Fruit fly (Drosophila melanogaster) whole organism, embryonic: ENCODE data around the gene Jhbp16.

Experiments used
- Adf1 ChIP-seq: fragments of 200-800 bp; sonication (Bioruptor generic); IDR thresholded peaks from 2 replicates; pipeline ENCODE4 v1.3.6; 2022; ENCODE audit warnings: missing biosample characterization, missing genetic modification characterization
- Aef1 ChIP-seq: fragments of 200-800 bp; sonication (Bioruptor generic); IDR thresholded peaks from 3 replicates; pipeline ENCODE4 v1.3.6; 2022; ENCODE audit warnings: missing biosample characterization, missing genetic modification characterization
- Awh ChIP-seq: fragments of 200-800 bp; sonication (Bioruptor generic); IDR thresholded peaks from 2 replicates; pipeline ENCODE4, ENCODE4 v1.3.6; 2022; ENCODE audit warnings: missing biosample characterization, missing genetic modification characterization
- B-H1 ChIP-seq: fragments of 200-800 bp; sonication (Bioruptor generic); IDR thresholded peaks from 3 replicates; pipeline ENCODE4 v1.3.6; 2022; ENCODE audit warnings: missing biosample characterization, missing genetic modification characterization
- CG10462 ChIP-seq: fragments of 200-800 bp; sonication (Bioruptor generic); optimal IDR thresholded peaks from 2 replicates; lab custom pipeline; 2016; ENCODE audit warnings: missing biosample characterization, missing genetic modification characterization
- CG10979 ChIP-seq: fragments of 200-800 bp; sonication (Bioruptor generic); optimal IDR thresholded peaks from 2 replicates; lab custom pipeline; 2018; ENCODE audit warnings: missing biosample characterization, mild to moderate bottlenecking, missing genetic modification characterization, moderate library complexity
- CG11085 ChIP-seq: fragments of 200-800 bp; sonication (Bioruptor generic); IDR thresholded peaks from 2 replicates; pipeline ENCODE4 v1.3.6; 2022; ENCODE audit warnings: missing biosample characterization, missing genetic modification characterization
- CG11560 ChIP-seq: fragments of 200-800 bp; sonication (Bioruptor generic); IDR thresholded peaks from 3 replicates; pipeline ENCODE4 v1.3.6; 2022; ENCODE audit warnings: missing biosample characterization, missing genetic modification characterization
- CG12391 ChIP-seq: fragments of 200-800 bp; sonication (Bioruptor generic); optimal IDR thresholded peaks from 3 replicates; lab custom pipeline; 2018; ENCODE audit warnings: missing biosample characterization, mild to moderate bottlenecking, missing genetic modification characterization, moderate library complexity
- CG12659 ChIP-seq: fragments of 200-800 bp; sonication (Bioruptor generic); optimal IDR thresholded peaks from 3 replicates; lab custom pipeline; 2017; ENCODE audit warnings: mild to moderate bottlenecking, missing biosample characterization, missing genetic modification reagents, missing genetic modification characterization
- CG13894 ChIP-seq: fragments of 200-800 bp; sonication (Bioruptor generic); optimal IDR thresholded peaks from 3 replicates; lab custom pipeline; 2018; ENCODE audit warnings: missing biosample characterization, mild to moderate bottlenecking, missing genetic modification characterization, moderate library complexity
- CG14441 ChIP-seq: fragments of 200-800 bp; sonication (Bioruptor generic); IDR thresholded peaks from 2 replicates; pipeline ENCODE4 v1.3.6; 2022; ENCODE audit warnings: missing biosample characterization, missing genetic modification characterization
- CG17361 ChIP-seq: fragments of 200-800 bp; sonication (Bioruptor generic); IDR thresholded peaks from 3 replicates; pipeline ENCODE4 v1.3.6; 2022; ENCODE audit warnings: missing biosample characterization, missing genetic modification characterization
- CG2116 ChIP-seq: fragments of 200-800 bp; sonication (Bioruptor generic); optimal IDR thresholded peaks from 3 replicates; lab custom pipeline; 2018; ENCODE audit warnings: missing biosample characterization, mild to moderate bottlenecking, missing genetic modification characterization
- CG32772 ChIP-seq: fragments of 200-800 bp; sonication (Bioruptor generic); IDR thresholded peaks from 2 replicates; pipeline ENCODE4 v1.3.6; 2022; ENCODE audit warnings: missing biosample characterization, missing genetic modification characterization
- CG3281 ChIP-seq: fragments of 200-800 bp; sonication (Bioruptor generic); optimal IDR thresholded peaks from 3 replicates; lab custom pipeline; 2017; ENCODE audit warnings: missing biosample characterization, mild to moderate bottlenecking, missing genetic modification characterization
- CG3726 ChIP-seq: fragments of 200-800 bp; sonication (Bioruptor generic); IDR thresholded peaks from 3 replicates; pipeline ENCODE4, ENCODE4 v1.3.6; 2022; ENCODE audit warnings: missing biosample characterization, missing genetic modification characterization
- CG3847 ChIP-seq: fragments of 200-800 bp; sonication (Bioruptor generic); IDR thresholded peaks from 2 replicates; pipeline ENCODE4 v1.3.6; 2022; ENCODE audit warnings: missing biosample characterization, missing genetic modification characterization
- CG4328 ChIP-seq: fragments of 200-800 bp; sonication (Bioruptor generic); optimal IDR thresholded peaks from 3 replicates; lab custom pipeline; 2017; ENCODE audit warnings: missing biosample characterization, missing genetic modification reagents, missing genetic modification characterization
- CG4424 ChIP-seq: fragments of 200-800 bp; sonication (Bioruptor generic); optimal IDR thresholded peaks from 3 replicates; lab custom pipeline; 2016; ENCODE audit warnings: missing biosample characterization, missing genetic modification characterization
- CG7271 ChIP-seq: fragments of 200-800 bp; sonication (Bioruptor generic); optimal IDR thresholded peaks from 2 replicates; lab custom pipeline; 2018; ENCODE audit warnings: missing biosample characterization, mild to moderate bottlenecking, missing genetic modification characterization, moderate library complexity
- CG7357 ChIP-seq: fragments of 200-800 bp; sonication (Bioruptor generic); IDR thresholded peaks from 3 replicates; pipeline ENCODE4 v1.3.6; 2022; ENCODE audit warnings: missing biosample characterization, missing genetic modification characterization
- CG8944 ChIP-seq: fragments of 200-800 bp; sonication (Bioruptor generic); optimal IDR thresholded peaks from 3 replicates; lab custom pipeline; 2016; ENCODE audit warnings: missing biosample characterization, missing genetic modification characterization
- CG9797 ChIP-seq: fragments of 200-800 bp; sonication (Bioruptor generic); optimal IDR thresholded peaks from 3 replicates; lab custom pipeline; 2018; ENCODE audit warnings: missing biosample characterization, mild to moderate bottlenecking, missing genetic modification characterization
- E2f1 ChIP-seq: fragments of 200-800 bp; sonication (Bioruptor generic); IDR thresholded peaks from 2 replicates; pipeline ENCODE4 v1.3.6; 2022; ENCODE audit warnings: missing biosample characterization, missing genetic modification characterization
- Hand ChIP-seq: fragments of 200-800 bp; sonication (Bioruptor generic); optimal IDR thresholded peaks from 2 replicates; lab custom pipeline; 2017; ENCODE audit warnings: mild to moderate bottlenecking, missing biosample characterization, missing genetic modification reagents, missing genetic modification characterization
- HmgD ChIP-seq: fragments of 200-800 bp; sonication (Bioruptor generic); optimal IDR thresholded peaks from 3 replicates; lab custom pipeline; 2016; ENCODE audit warnings: missing biosample characterization, missing genetic modification characterization
- MBD-R2 ChIP-seq: fragments of 200-800 bp; sonication (Bioruptor generic); IDR thresholded peaks from 2 replicates; pipeline ENCODE4 v1.3.6; 2022; ENCODE audit warnings: missing biosample characterization, missing genetic modification characterization
- Sin3A ChIP-seq: fragments of >200 bp; optimal IDR thresholded peaks from 2 replicates; lab custom pipeline; 2018
- Sry-δ ChIP-seq: fragments of 200-800 bp; sonication (Bioruptor generic); optimal IDR thresholded peaks from 2 replicates; lab custom pipeline; 2016; ENCODE audit warnings: missing biosample characterization, missing genetic modification characterization
- bab2 ChIP-seq: fragments of 200-800 bp; sonication (Bioruptor generic); optimal IDR thresholded peaks from 2 replicates; lab custom pipeline; 2016; ENCODE audit warnings: missing biosample characterization, missing genetic modification characterization
- cad ChIP-seq: fragments of >200 bp; optimal IDR thresholded peaks from 2 replicates; lab custom pipeline; 2017; ENCODE audit warnings: missing biosample characterization, missing genetic modification characterization
- cas ChIP-seq: fragments of 200-800 bp; sonication (Bioruptor generic); IDR thresholded peaks from 2 replicates; pipeline ENCODE4 v1.3.6; 2022; ENCODE audit warnings: missing biosample characterization, missing genetic modification characterization
- dmrt99B ChIP-seq: fragments of 200-800 bp; sonication (Bioruptor generic); optimal IDR thresholded peaks from 2 replicates; lab custom pipeline; 2018; ENCODE audit warnings: missing biosample characterization, mild to moderate bottlenecking, missing genetic modification characterization, moderate library complexity
- emc ChIP-seq: fragments of 200-800 bp; sonication (Bioruptor generic); optimal IDR thresholded peaks from 2 replicates; lab custom pipeline; 2016; ENCODE audit warnings: missing biosample characterization, missing genetic modification characterization
- gem ChIP-seq: fragments of 200-800 bp; sonication (Bioruptor generic); optimal IDR thresholded peaks from 2 replicates; lab custom pipeline; 2019; ENCODE audit warnings: missing biosample characterization, mild to moderate bottlenecking, missing genetic modification characterization, moderate library complexity
- ind ChIP-seq: fragments of 200-800 bp; sonication (Bioruptor generic); optimal IDR thresholded peaks from 3 replicates; lab custom pipeline; 2016; ENCODE audit warnings: missing biosample characterization, missing genetic modification characterization
- klu ChIP-seq: fragments of 200-800 bp; sonication (Bioruptor generic); IDR thresholded peaks from 2 replicates; pipeline ENCODE4 v1.3.6; 2022; ENCODE audit warnings: missing biosample characterization, missing genetic modification characterization
- nmo ChIP-seq: fragments of 200-800 bp; sonication (Bioruptor generic); optimal IDR thresholded peaks from 2 replicates; lab custom pipeline; 2018; ENCODE audit warnings: missing biosample characterization, mild to moderate bottlenecking, missing genetic modification characterization, moderate library complexity
- nom ChIP-seq: fragments of 200-800 bp; sonication (Bioruptor generic); optimal IDR thresholded peaks from 2 replicates; lab custom pipeline; 2017; ENCODE audit warnings: missing biosample characterization, missing genetic modification characterization, mild to moderate bottlenecking, moderate library complexity, missing genetic modification reagents
- pfk ChIP-seq: fragments of 200-800 bp; sonication (Bioruptor generic); optimal IDR thresholded peaks from 2 replicates; lab custom pipeline; 2018; ENCODE audit warnings: missing biosample characterization, mild to moderate bottlenecking, missing genetic modification characterization, moderate library complexity
- pum ChIP-seq: fragments of 200-800 bp; sonication (Bioruptor generic); optimal IDR thresholded peaks from 2 replicates; lab custom pipeline; 2016; ENCODE audit warnings: missing biosample characterization, missing genetic modification characterization
- pzg ChIP-seq: fragments of 200-800 bp; sonication (Bioruptor generic); optimal IDR thresholded peaks from 3 replicates; lab custom pipeline; 2018; ENCODE audit warnings: missing biosample characterization, mild to moderate bottlenecking, missing genetic modification characterization, moderate library complexity
- row ChIP-seq: fragments of 200-800 bp; sonication (Bioruptor generic); IDR thresholded peaks from 3 replicates; pipeline ENCODE4 v1.3.6; 2022; ENCODE audit warnings: missing biosample characterization, missing genetic modification characterization
- salm ChIP-seq: fragments of 200-800 bp; sonication (Bioruptor generic); optimal IDR thresholded peaks from 2 replicates; lab custom pipeline; 2018; ENCODE audit warnings: missing biosample characterization, mild to moderate bottlenecking, missing genetic modification characterization
- sqz ChIP-seq: fragments of 200-800 bp; sonication (Bioruptor generic); optimal IDR thresholded peaks from 3 replicates; lab custom pipeline; 2018; ENCODE audit warnings: missing biosample characterization, mild to moderate bottlenecking, missing genetic modification characterization
- trem ChIP-seq: fragments of 200-800 bp; optimal IDR thresholded peaks from 3 replicates; lab custom pipeline; 2019; ENCODE audit warnings: missing biosample characterization, mild to moderate bottlenecking, missing genetic modification characterization, moderate library complexity
- unc-4 ChIP-seq: fragments of 200-800 bp; sonication (Bioruptor generic); IDR thresholded peaks from 2 replicates; pipeline ENCODE4 v1.3.6; 2022; ENCODE audit warnings: missing biosample characterization, missing genetic modification characterization; ENCODE audit not compliant: partially characterized antibody

Gene Jhbp16

DNA sequence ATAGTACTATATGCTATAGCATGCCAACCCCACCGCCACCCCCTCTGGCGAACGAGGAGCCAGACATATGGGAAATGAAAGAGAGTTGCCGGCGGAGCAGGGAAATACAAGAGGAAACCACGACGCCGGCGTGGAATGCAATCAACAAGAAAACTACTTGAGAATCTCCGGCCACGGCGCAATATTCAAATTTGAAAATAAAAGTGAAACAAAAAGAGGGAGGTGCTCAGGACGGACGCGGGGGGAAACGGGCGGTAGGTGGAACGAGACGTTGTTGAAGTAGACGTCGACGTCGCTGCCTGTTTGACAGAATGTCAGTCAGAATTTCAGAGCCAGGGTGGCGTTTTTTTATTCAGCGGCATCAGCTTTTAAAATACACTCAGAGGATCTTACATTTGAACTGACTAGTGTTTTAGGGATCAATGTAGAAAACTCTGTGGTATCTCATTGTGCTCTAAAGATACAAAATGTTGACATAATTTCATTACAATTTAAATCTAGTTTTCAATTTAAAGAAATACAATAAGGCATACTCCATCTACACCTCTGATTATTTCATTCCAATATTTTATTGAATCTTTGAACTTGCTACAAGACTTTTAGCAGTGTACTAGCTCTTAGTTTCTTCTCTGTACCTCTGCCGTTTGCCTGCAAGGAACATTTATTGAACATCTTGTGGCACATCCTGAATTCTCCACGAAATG lies 28.1 kb upstream of the Jhbp16 start (continued):
- TF ChIP-seq nmo (GFP tag; lab: Kevin White, UChicago) = no peak
- TF ChIP-seq CG7271 (tag; lab: Kevin White, UChicago) = no peak
- TF ChIP-seq pfk (GFP tag; lab: Kevin White, UChicago) = peak; percentile 21
- TF ChIP-seq gem (tag; lab: Kevin White, UChicago) = peak; percentile 11
- TF ChIP-seq B-H1 (GFP tag; lab: Robert Waterston, UW) = no peak
- no peak for TF ChIP-seq CG4424 (GFP tag; lab: Kevin White, UChicago)
- no peak for TF ChIP-seq nom (GFP tag; lab: Kevin White, UChicago)
- TF ChIP-seq CG3847 = no peak
- TF ChIP-seq E2f1 (GFP tag; lab: Robert Waterston, UW) = peak; percentile 37; the same call in 1 of the 2 replicates
- TF ChIP-seq ind (GFP tag; lab: Kevin White, UChicago) = no peak
- TF ChIP-seq row (GFP tag; lab: Robert Waterston, UW) = 0 out of 3 replicates have a peak, but pooled peaks have one; percentile 13
- no peak for TF ChIP-seq CG12659 (GFP tag; lab: Kevin White, UChicago)
- peak; percentile 46; the same call in 1 of the 2 replicates for TF ChIP-seq Adf1
- TF ChIP-seq CG12391 = peak; percentile 1
- TF ChIP-seq cas (GFP tag; lab: Robert Waterston, UW) = no peak
- no peak for TF ChIP-seq bab2 (GFP tag; lab: Kevin White, UChicago)
- TF ChIP-seq klu (GFP tag; lab: Robert Waterston, UW) = no peak
- peak; percentile 36 for TF ChIP-seq CG10979 (tag; lab: Kevin White, UChicago)

DNA sequence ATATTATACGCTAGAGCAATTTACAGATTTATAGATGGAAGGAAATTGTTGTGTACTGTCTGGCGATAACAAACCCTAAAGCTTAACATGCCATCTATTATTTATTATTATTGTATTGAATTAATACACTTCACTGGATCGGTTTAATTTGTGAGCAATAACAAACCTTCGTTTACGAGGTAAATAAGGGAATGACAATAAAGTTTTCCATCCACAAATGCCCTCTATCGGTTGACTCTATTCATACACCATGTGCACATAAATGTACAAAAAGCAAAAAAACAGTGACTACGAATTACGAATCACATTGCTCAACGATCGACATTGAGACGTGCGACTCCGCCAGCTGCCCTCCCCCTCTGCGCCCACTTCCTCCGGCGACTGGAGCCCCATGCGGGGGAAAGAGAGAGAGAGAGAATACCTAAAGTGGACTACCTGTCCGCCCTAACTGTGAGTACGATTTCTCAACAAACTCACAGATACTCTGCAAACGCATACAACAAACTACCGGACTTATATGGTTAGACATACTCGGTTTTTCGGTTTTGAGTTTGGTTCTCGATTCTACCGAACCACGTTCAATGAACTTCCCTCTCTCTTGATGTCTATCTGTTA lies 27.2 kb upstream of the Jhbp16 start:
- peak; percentile 23; the same call in 1 of the 3 replicates for TF ChIP-seq row (GFP tag; lab: Robert Waterston, UW)
- TF ChIP-seq CG17361 (GFP tag; lab: Robert Waterston, UW) = no peak
- peak; percentile 14 for TF ChIP-seq CG3281 (GFP tag; lab: Kevin White, UChicago)
- TF ChIP-seq Hand (GFP tag; lab: Kevin White, UChicago) = no peak
- TF ChIP-seq CG9797 (GFP tag; lab: Kevin White, UChicago) = no peak
- no peak for TF ChIP-seq HmgD (GFP tag; lab: Kevin White, UChicago)
- no peak for TF ChIP-seq CG10462 (GFP tag; lab: Kevin White, UChicago)
- no peak for TF ChIP-seq CG11560 (tag; lab: Robert Waterston, UW)
- no peak for TF ChIP-seq CG3847
- no peak; the same call in 1 of the 2 replicates for TF ChIP-seq Awh (GFP tag; lab: Robert Waterston, UW)
- no peak for TF ChIP-seq emc (GFP tag; lab: Kevin White, UChicago)
- peak; percentile 12; the same call in 1 of the 2 replicates for TF ChIP-seq MBD-R2 (GFP tag; lab: Robert Waterston, UW)
- TF ChIP-seq Sin3A (lab: Kevin White, UChicago) = no peak
- no peak for TF ChIP-seq pum (GFP tag; lab: Kevin White, UChicago)
- no peak for TF ChIP-seq CG7357 (GFP tag; lab: Robert Waterston, UW)
- TF ChIP-seq CG32772 (GFP tag; lab: Robert Waterston, UW) = no peak
- no peak for TF ChIP-seq pzg (GFP tag; lab: Kevin White, UChicago)
- no peak for TF ChIP-seq CG14441
- no peak for TF ChIP-seq Sry-δ
- TF ChIP-seq cas (GFP tag; lab: Robert Waterston, UW) = no peak
- no peak for TF ChIP-seq Aef1 (GFP tag; lab: Robert Waterston, UW)
- TF ChIP-seq CG8944 (GFP tag; lab: Kevin White, UChicago) = no peak
- TF ChIP-seq CG13894 (tag; lab: Kevin White, UChicago) = peak; percentile 50
- no peak for TF ChIP-seq cad (GFP tag; lab: Kevin White, UChicago)
- TF ChIP-seq CG11085 (GFP tag; lab: Robert Waterston, UW) = no peak
- TF ChIP-seq salm (tag; lab: Kevin White, UChicago) = peak; percentile 11
- no peak for TF ChIP-seq dmrt99B (tag; lab: Kevin White, UChicago)
- no peak for TF ChIP-seq unc-4 (GFP tag; lab: Robert Waterston, UW)
- no peak for TF ChIP-seq CG3726 (GFP tag; lab: Robert Waterston, UW)
- no peak for TF ChIP-seq trem (tag; lab: Kevin White, UChicago)
- TF ChIP-seq CG4328 = no peak
- TF ChIP-seq CG2116 = no peak
- TF ChIP-seq sqz (GFP tag; lab: Kevin White, UChicago) = peak; percentile 71
